Worm (Caenorhabditis elegans) whole organism, L2 larva: ENCODE measurements around the gene srab-21.

Experiments used
- Y55F3AM.14 ChIP-seq: fragments of 200-800 bp; sonication (Bioruptor generic); optimal IDR thresholded peaks from 2 replicates; lab custom pipeline; 2018; ENCODE audit warnings: mild to moderate bottlenecking, missing genetic modification characterization, missing compliant biosample characterization
- ZK546.5 ChIP-seq: sonication (generic microtip); optimal IDR thresholded peaks from 2 replicates; lab custom pipeline; 2017; ENCODE audit warnings: missing biosample characterization, missing genetic modification characterization
- ama-1 ChIP-seq: fragments of 150-350 bp; optimal IDR thresholded peaks from 2 replicates; lab custom pipeline; 2018; ENCODE audit warnings: inconsistent platforms
- dmd-4 ChIP-seq: sonication (generic microtip); optimal IDR thresholded peaks from 2 replicates; lab custom pipeline; 2017; ENCODE audit warnings: missing biosample characterization, missing genetic modification characterization
- mdl-1 ChIP-seq, 2 experiments: fragments of 150-350 bp in 1 of 2; sonication (generic microtip) in 1 of 2; optimal IDR thresholded peaks; 2 replicates each; lab custom pipeline; 2017; ENCODE audit warnings: missing biosample characterization in 2 of 2, missing genetic modification characterization in 2 of 2
- nhr-10 ChIP-seq: sonication (generic microtip); optimal IDR thresholded peaks from 2 replicates; lab custom pipeline; 2017; ENCODE audit warnings: missing biosample characterization, missing genetic modification characterization
- nhr-11 ChIP-seq: fragments of 150-350 bp; optimal IDR thresholded peaks from 2 replicates; lab custom pipeline; 2014; ENCODE audit warnings: missing biosample characterization, missing genetic modification characterization
- nhr-237 ChIP-seq: fragments of 150-350 bp; optimal IDR thresholded peaks from 2 replicates; lab custom pipeline; 2014; ENCODE audit warnings: missing biosample characterization, missing genetic modification characterization
- peb-1 ChIP-seq: fragments of 150-350 bp; optimal IDR thresholded peaks from 2 replicates; lab custom pipeline; 2014; ENCODE audit warnings: missing biosample characterization, missing genetic modification characterization
- snpc-4 ChIP-seq: fragments of 150-350 bp; optimal IDR thresholded peaks from 2 replicates; lab custom pipeline; 2014; ENCODE audit warnings: missing biosample characterization, missing genetic modification characterization
- unc-62 ChIP-seq: fragments of 150-350 bp; optimal IDR thresholded peaks from 2 replicates; lab custom pipeline; 2014; ENCODE audit warnings: missing biosample characterization, missing genetic modification reagents, missing genetic modification characterization
- ztf-11 ChIP-seq: sonication (generic microtip); optimal IDR thresholded peaks from 2 replicates; lab custom pipeline; 2017; ENCODE audit warnings: missing biosample characterization, missing genetic modification characterization

- TF ChIP-seq mdl-1 (tag; optimal IDR thresholded peaks at IDR 0.05; lab: Kevin White, UChicago): no peak
- TF ChIP-seq nhr-11: no peak
- no peak for TF ChIP-seq ztf-11 (tag; lab: Kevin White, UChicago)
- TF ChIP-seq ama-1: no peak
- TF ChIP-seq nhr-237: no peak
- no peak for TF ChIP-seq Y55F3AM.14 (GFP tag; lab: Kevin White, UChicago)
- TF ChIP-seq peb-1: no peak
- TF ChIP-seq snpc-4 (tag; lab: Kevin White, UChicago): no peak
- no peak for TF ChIP-seq dmd-4 (tag; lab: Kevin White, UChicago)
- no peak for TF ChIP-seq unc-62 (GFP tag; lab: Kevin White, UChicago)
- no peak for TF ChIP-seq nhr-10 (tag; lab: Kevin White, UChicago)
- no peak for TF ChIP-seq ZK546.5 (tag; lab: Kevin White, UChicago)
Measured at ce11 chrV:3459919-3460318, 35.7 kb upstream of the srab-21 start, which contains the start of gene slc-28.2.
